Worm (Caenorhabditis elegans): ENCODE results near the gene B0302.4.
A peak's percentile ranks its signal among the peaks of the same experiment; 100 is the strongest.

DNA sequence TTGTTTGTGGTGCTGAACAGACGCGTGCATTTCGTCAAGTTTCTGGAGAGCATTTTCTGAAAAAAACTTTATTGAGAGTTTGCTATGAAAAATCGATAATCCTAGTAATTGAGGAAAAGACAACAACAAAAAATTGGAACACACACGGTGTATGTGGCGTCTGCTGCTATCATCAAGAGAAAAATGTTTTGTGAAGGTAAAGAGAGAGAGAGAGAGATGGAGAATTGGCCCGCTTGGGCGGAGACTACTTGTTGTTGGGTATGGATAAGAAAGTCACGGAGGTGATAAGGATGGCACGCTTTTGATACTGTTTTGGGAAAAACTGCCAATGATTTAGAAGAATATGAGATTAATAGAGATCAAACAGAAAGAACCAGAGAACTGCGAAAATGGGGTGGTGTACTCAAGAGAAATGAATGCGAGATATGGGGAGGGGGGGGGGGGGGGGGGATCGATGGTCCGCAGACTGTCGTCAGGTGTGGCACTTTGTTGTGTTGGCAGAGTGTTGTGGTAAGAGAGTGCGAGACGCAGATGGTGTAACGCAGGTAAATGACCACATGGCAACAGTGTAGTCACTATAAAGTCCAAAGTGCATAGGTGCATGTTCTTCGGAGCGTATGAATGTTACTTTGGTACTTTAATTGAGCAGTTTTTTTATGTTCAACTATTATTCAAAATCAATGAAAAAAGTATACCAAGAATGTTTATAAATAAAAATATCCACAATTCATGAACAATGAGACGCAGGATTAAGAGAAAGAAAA lies 40.7 kb upstream of the B0302.4 start, which contains the start of gene acdh-7:
- TF ChIP-seq blmp-1 (tag; optimal IDR thresholded peaks at IDR 0.05) (no peak), unc-62 (GFP tag; optimal IDR thresholded peaks at IDR 0.05) (no peak), unc-39 (tag; optimal IDR thresholded peaks at IDR 0.05) (no peak), elt-1 (tag; optimal IDR thresholded peaks at IDR 0.05; ENCODE audit: borderline replicate concordance, insufficient read depth) (no peak), lin-13 (tag; optimal IDR thresholded peaks at IDR 0.05) (no peak), zip-8 (tag; optimal IDR thresholded peaks at IDR 0.05) (no peak), mls-2 (tag; optimal IDR thresholded peaks at IDR 0.05) (no peak), tbx-8 (GFP tag; optimal IDR thresholded peaks at IDR 0.05) (no peak), nhr-12 (tag; optimal IDR thresholded peaks at IDR 0.05) (peak; percentile 69)

All from whole organism, mixed stage, embryonic.